Worm (Caenorhabditis elegans) whole organism, L1 larva: ENCODE data around the gene clec-7.

Experiments
- ama-1 ChIP-seq: fragments of 150-350 bp; optimal IDR thresholded peaks from 2 replicates; lab custom pipeline; 2014
- ceh-82 ChIP-seq, 3 experiments: fragments of 150-350 bp in 1 of 3; sonication (generic microtip) in 2 of 3; optimal IDR thresholded peaks; 2 replicates each; lab custom pipeline; 2014 to 2017; ENCODE audit warnings: missing biosample characterization in 3 of 3, missing genetic modification characterization in 3 of 3
- efl-1 ChIP-seq, 4 experiments: fragments of 150-350 bp; optimal IDR thresholded peaks in 3 of 4; peaks in 1 of 4; 1 replicate in 1 of 4; 2 replicates in 3 of 4; lab custom pipeline; 2014; ENCODE audit warnings: missing biosample characterization in 2 of 4, missing genetic modification characterization in 2 of 4, missing genetic modification reagents in 2 of 4
- hpl-2 ChIP-seq: fragments of 150-350 bp; optimal IDR thresholded peaks from 2 replicates; lab custom pipeline; 2014; ENCODE audit warnings: missing biosample characterization, missing genetic modification reagents, missing genetic modification characterization
- lin-15B ChIP-seq: fragments of 150-350 bp; sonication (generic microtip); optimal IDR thresholded peaks from 3 replicates; lab custom pipeline; 2014; ENCODE audit warnings: missing biosample characterization, missing genetic modification characterization
- lin-35 ChIP-seq, 2 experiments: fragments of 150-350 bp; optimal IDR thresholded peaks; 2 replicates each; lab custom pipeline; 2014; ENCODE audit warnings: missing biosample characterization in 2 of 2, missing genetic modification characterization in 2 of 2, missing genetic modification reagents in 2 of 2
- lsy-2 ChIP-seq, 2 experiments: fragments of 150-350 bp; optimal IDR thresholded peaks; 2 replicates each; lab custom pipeline; 2014; ENCODE audit warnings: missing biosample characterization in 2 of 2, missing genetic modification characterization in 2 of 2
- mep-1 ChIP-seq: fragments of 150-350 bp; optimal IDR thresholded peaks from 2 replicates; lab custom pipeline; 2014; ENCODE audit warnings: missing biosample characterization, missing genetic modification characterization
- nhr-84 ChIP-seq: sonication (generic microtip); optimal IDR thresholded peaks from 2 replicates; lab custom pipeline; 2017; ENCODE audit warnings: missing biosample characterization, missing genetic modification characterization
- nhr-90 ChIP-seq: sonication (generic microtip); optimal IDR thresholded peaks from 2 replicates; lab custom pipeline; 2016; ENCODE audit warnings: mild to moderate bottlenecking, missing genetic modification characterization, missing compliant biosample characterization; ENCODE audit not compliant: poor library complexity
- pax-3 ChIP-seq: fragments of 200-800 bp; sonication (Bioruptor generic); optimal IDR thresholded peaks from 2 replicates; lab custom pipeline; 2018; ENCODE audit warnings: mild to moderate bottlenecking, missing genetic modification characterization, moderate library complexity, missing compliant biosample characterization
- rnt-1 ChIP-seq: sonication (generic microtip); optimal IDR thresholded peaks from 2 replicates; lab custom pipeline; 2016; ENCODE audit warnings: mild to moderate bottlenecking, missing genetic modification characterization, moderate library complexity, missing compliant biosample characterization
- zag-1 ChIP-seq: fragments of 150-350 bp; optimal IDR thresholded peaks from 2 replicates; lab custom pipeline; 2014; ENCODE audit warnings: missing biosample characterization, missing genetic modification characterization

DNA sequence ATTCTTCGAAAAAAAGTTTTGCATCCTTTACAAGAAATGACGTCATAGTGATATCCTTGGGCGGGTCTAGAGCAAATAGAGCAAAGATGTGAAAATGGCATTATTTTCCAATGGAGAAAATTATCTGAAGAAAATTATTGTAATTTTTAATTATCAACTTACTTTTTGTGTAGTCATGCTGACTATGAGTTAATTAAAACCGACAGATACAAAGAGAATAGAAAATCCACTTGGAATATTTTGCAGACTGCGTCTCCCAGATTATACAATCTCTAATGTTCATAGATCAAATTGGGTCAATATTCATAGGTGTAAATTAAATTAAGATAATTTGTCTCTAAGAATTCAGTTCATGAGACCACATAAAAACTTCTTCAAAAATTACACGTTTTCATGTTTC, 21.3 kb downstream of the clec-7 start, which contains the start of gene nhr-149:
- TF ChIP-seq rnt-1 (tag; lab: Kevin White, UChicago) (no peak), zag-1 (tag; lab: Kevin White, UChicago) (no peak), ama-1 (lab: Kevin White, UChicago) (no peak), lin-15B (no peak), lin-35 (GFP tag; optimal IDR thresholded peaks at IDR 0.05; lab: Kevin White, UChicago) (no peak), pax-3 (tag; lab: Kevin White, UChicago) (no peak), mep-1 (tag; lab: Kevin White, UChicago) (no peak), efl-1 (optimal IDR thresholded peaks at IDR 0.05; lab: Kevin White, UChicago) (no peak), efl-1 (GFP tag; optimal IDR thresholded peaks at IDR 0.05 in 1 of 2; lab: Kevin White, UChicago) (no peak), nhr-90 (tag; lab: Kevin White, UChicago) (no peak), nhr-84 (tag; lab: Kevin White, UChicago) (no peak), hpl-2 (no peak), ceh-82 (tag; optimal IDR thresholded peaks at IDR 0.05; lab: Kevin White, UChicago) (no peak), lsy-2 (tag; optimal IDR thresholded peaks at IDR 0.05; lab: Kevin White, UChicago) (no peak)
